Fruit fly (Drosophila melanogaster) whole organism, pupa: Measurements from ENCODE around the gene Usp1.

Experiments used
- CG10348 ChIP-seq: fragments of 200-800 bp; sonication (Bioruptor generic); IDR thresholded peaks from 2 replicates; pipeline ENCODE4 v1.3.6; 2022; ENCODE audit warnings: missing biosample characterization, missing genetic modification characterization
- CG12605 ChIP-seq: fragments of 200-800 bp; sonication (Bioruptor generic); IDR thresholded peaks from 2 replicates; pipeline ENCODE4 v1.3.6; 2022; ENCODE audit warnings: missing biosample characterization, missing genetic modification characterization
- CG13204 ChIP-seq: fragments of 200-800 bp; sonication (Bioruptor generic); optimal IDR thresholded peaks from 2 replicates; lab custom pipeline; 2018; ENCODE audit warnings: missing biosample characterization, mild to moderate bottlenecking, missing genetic modification characterization, moderate library complexity
- CG14655 ChIP-seq: fragments of 200-800 bp; sonication (Bioruptor generic); optimal IDR thresholded peaks from 3 replicates; lab custom pipeline; 2017; ENCODE audit warnings: mild to moderate bottlenecking, missing biosample characterization, missing genetic modification reagents, missing genetic modification characterization
- CG15710 ChIP-seq: fragments of 200-800 bp; sonication (Bioruptor generic); optimal IDR thresholded peaks from 2 replicates; lab custom pipeline; 2018; ENCODE audit warnings: missing biosample characterization, mild to moderate bottlenecking, missing genetic modification characterization, moderate library complexity
- CG17806 ChIP-seq: fragments of 200-800 bp; sonication (Bioruptor generic); optimal IDR thresholded peaks from 2 replicates; lab custom pipeline; 2018; ENCODE audit warnings: missing biosample characterization, mild to moderate bottlenecking, missing genetic modification characterization, moderate library complexity
- CG32121 ChIP-seq: fragments of 200-800 bp; sonication (Bioruptor generic); IDR thresholded peaks from 2 replicates; pipeline ENCODE4 v1.3.6; 2022; ENCODE audit warnings: missing biosample characterization, missing genetic modification characterization
- CG34367 ChIP-seq: fragments of 200-800 bp; sonication (Bioruptor generic); optimal IDR thresholded peaks from 2 replicates; lab custom pipeline; 2018; ENCODE audit warnings: missing biosample characterization, mild to moderate bottlenecking, missing genetic modification characterization
- CG4496 ChIP-seq: fragments of 200-800 bp; sonication (Bioruptor generic); IDR thresholded peaks from 3 replicates; pipeline ENCODE4 v1.3.6; 2022; ENCODE audit warnings: missing biosample characterization, missing genetic modification characterization
- CG8159 ChIP-seq: fragments of 200-800 bp; sonication (Bioruptor generic); optimal IDR thresholded peaks from 3 replicates; lab custom pipeline; 2018; ENCODE audit warnings: missing biosample characterization, mild to moderate bottlenecking, missing genetic modification characterization, moderate library complexity
- CG8301 ChIP-seq: fragments of 200-800 bp; sonication (Bioruptor generic); optimal IDR thresholded peaks from 2 replicates; lab custom pipeline; 2018; ENCODE audit warnings: missing biosample characterization, mild to moderate bottlenecking, missing genetic modification characterization
- CG9948 ChIP-seq: fragments of 200-800 bp; sonication (Bioruptor generic); optimal IDR thresholded peaks from 2 replicates; lab custom pipeline; 2018; ENCODE audit warnings: missing biosample characterization, mild to moderate bottlenecking, missing genetic modification characterization, moderate library complexity
- D1 ChIP-seq: fragments of 200-800 bp; sonication (Bioruptor generic); optimal IDR thresholded peaks from 2 replicates; lab custom pipeline; 2018; ENCODE audit warnings: missing biosample characterization, mild to moderate bottlenecking, missing genetic modification characterization, moderate library complexity
- EcR ChIP-seq: fragments of 200-800 bp; sonication (Bioruptor generic); optimal IDR thresholded peaks from 3 replicates; lab custom pipeline; 2019; ENCODE audit warnings: missing biosample characterization, missing genetic modification characterization, mild to moderate bottlenecking, moderate library complexity, missing genetic modification reagents
- Ets98B ChIP-seq: fragments of 200-800 bp; sonication (Bioruptor generic); IDR thresholded peaks from 2 replicates; pipeline ENCODE4 v1.3.6; 2022; ENCODE audit warnings: missing biosample characterization, missing genetic modification characterization
- Pif1A ChIP-seq: fragments of 200-800 bp; sonication (Bioruptor generic); optimal IDR thresholded peaks from 3 replicates; lab custom pipeline; 2016; ENCODE audit warnings: missing biosample characterization, missing genetic modification characterization
- Pif1B ChIP-seq: fragments of 200-800 bp; sonication (Bioruptor generic); optimal IDR thresholded peaks from 3 replicates; lab custom pipeline; 2016; ENCODE audit warnings: missing biosample characterization, missing genetic modification characterization
- Snoo ChIP-seq: fragments of 200-800 bp; sonication (Bioruptor generic); optimal IDR thresholded peaks from 3 replicates; lab custom pipeline; 2017; ENCODE audit warnings: missing biosample characterization, mild to moderate bottlenecking, missing genetic modification characterization, inconsistent platforms
- fd96Ca ChIP-seq: fragments of 200-800 bp; sonication (Bioruptor generic); IDR thresholded peaks from 3 replicates; pipeline ENCODE4 v1.3.6; 2022; ENCODE audit warnings: missing biosample characterization, missing genetic modification characterization
- gl ChIP-seq: fragments of 200-800 bp; sonication (Bioruptor generic); optimal IDR thresholded peaks from 2 replicates; lab custom pipeline; 2018; ENCODE audit warnings: missing biosample characterization, mild to moderate bottlenecking, missing genetic modification characterization
- rn ChIP-seq: fragments of 200-800 bp; sonication (Bioruptor generic); IDR thresholded peaks from 2 replicates; pipeline ENCODE4 v1.3.6; 2022; ENCODE audit warnings: missing biosample characterization, missing genetic modification characterization

The Usp1 gene

DNA sequence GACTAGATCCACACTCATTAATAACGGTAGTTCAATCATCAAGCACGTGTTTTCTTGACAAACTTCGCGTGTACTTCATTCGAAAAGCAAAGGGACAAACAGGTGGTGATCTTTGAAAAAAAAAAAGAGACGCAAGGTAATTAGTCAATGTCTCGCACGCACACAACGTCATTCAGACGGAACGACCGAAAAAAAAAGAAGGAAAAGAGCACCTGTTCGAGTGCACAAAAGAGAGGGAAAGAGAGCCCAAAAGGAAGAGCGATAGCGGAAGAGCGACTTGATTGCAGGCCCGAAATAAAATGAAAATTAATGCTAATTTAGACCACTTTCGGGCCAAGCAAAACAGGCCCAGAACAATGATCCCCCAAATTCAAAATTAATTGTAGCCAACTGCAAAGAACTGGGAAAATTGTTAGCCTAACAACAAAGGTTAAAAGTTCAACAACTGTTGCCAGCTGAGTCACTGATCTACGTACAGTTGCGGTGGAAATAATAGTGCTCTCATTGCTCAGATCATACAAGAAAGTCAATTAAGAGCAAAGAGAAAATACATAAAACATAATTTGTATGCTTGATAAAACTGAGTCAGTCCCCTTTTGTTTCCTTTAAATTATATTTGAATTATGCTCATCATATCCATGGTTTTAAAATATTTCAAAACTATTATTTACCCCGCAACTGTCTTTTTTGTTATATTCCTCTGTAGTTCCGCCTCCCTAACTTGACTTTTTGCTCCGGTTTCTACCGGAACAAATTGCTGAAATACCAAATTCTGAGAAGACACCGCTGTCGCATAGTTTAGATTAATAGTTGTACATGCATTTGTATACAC lies 13.1 kb upstream of the Usp1 start:
- TF ChIP-seq CG4496 (no peak), Pif1B (no peak), CG34367 (tag; lab: Kevin White, UChicago) (no peak), CG8301 (tag; lab: Kevin White, UChicago) (no peak), CG9948 (no peak), gl (no peak), D1 (no peak), EcR (no peak), CG8159 (tag; lab: Kevin White, UChicago) (no peak), Pif1A (GFP tag; lab: Kevin White, UChicago) (no peak), fd96Ca (GFP tag; lab: Robert Waterston, UW) (no peak), CG14655 (no peak), CG13204 (GFP tag; lab: Kevin White, UChicago) (no peak), Ets98B (GFP tag; lab: Robert Waterston, UW) (no peak), CG17806 (no peak), CG10348 (GFP tag; lab: Robert Waterston, UW) (no peak)

DNA sequence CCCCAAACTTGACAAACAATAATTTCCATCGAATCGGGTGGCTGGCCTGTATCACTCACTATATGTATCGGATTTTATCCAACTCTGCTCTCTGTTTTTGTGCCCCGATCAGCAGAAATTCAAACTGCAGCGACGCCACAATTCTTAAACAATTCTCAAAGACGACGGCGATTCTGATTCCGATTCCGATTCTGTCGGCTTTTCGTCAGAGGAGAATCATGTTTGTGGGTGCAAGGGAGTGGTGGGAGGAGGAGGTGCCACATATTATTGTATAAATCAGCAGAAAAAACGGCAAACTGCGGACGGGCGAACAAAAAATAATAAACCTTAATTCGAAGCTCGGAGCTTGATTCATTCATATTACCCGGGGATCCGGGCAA lies 12.5 kb upstream of the Usp1 start:
- TF ChIP-seq fd96Ca (GFP tag; lab: Robert Waterston, UW), result no peak
- no peak for TF ChIP-seq CG4496
- TF ChIP-seq CG17806, result no peak
- no peak for TF ChIP-seq rn (GFP tag; lab: Robert Waterston, UW)

DNA sequence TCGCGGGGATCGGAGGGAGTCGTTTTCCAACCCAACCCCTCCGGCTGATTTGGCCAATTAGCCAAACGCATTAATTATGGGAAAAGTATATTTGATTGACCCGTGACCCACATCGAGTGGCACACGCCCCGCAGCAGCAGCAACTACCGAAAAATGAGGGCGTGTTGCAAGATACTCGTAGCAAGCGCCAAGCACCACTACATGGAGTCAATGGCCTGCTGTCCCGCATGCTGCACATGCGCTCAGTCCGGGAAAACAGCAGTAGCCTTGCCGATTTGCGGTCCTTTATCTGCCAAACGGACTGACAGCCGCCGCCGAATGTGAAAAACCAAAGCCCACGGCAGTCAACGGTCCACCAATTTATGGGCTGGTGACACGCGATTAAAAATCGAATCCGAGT lies 11.7 kb upstream of the Usp1 start:
- no peak for TF ChIP-seq rn (GFP tag; lab: Robert Waterston, UW)
- peak; percentile 2 for TF ChIP-seq EcR

DNA sequence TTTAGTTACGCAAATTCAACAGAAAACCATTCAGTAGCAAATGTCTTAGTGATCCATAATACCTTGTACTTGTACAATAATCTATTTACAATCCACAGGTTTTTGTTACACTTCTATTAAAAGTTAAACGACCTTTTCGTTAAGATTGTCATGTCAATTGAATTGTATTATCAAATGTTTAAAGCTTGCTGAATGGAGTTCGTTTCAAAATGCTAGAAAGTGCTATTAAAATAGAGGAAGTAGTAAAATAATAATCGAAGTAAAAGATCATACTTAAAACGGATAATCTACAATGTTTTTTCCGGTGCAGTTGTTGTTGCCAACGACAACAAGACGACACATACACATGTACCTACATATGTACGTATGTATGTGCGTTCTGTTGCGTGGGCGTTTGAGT lies 11.0 kb upstream of the Usp1 start:
- no peak for TF ChIP-seq Snoo (tag; lab: Kevin White, UChicago)
- no peak for TF ChIP-seq CG12605
- no peak for TF ChIP-seq fd96Ca (GFP tag; lab: Robert Waterston, UW)
- no peak for TF ChIP-seq Ets98B (GFP tag; lab: Robert Waterston, UW)
- peak; percentile 3 for TF ChIP-seq CG8159 (tag; lab: Kevin White, UChicago)
- TF ChIP-seq CG8301 (tag; lab: Kevin White, UChicago), result peak; percentile 16
- no peak for TF ChIP-seq gl
- no peak for TF ChIP-seq CG15710 (tag; lab: Kevin White, UChicago)

DNA sequence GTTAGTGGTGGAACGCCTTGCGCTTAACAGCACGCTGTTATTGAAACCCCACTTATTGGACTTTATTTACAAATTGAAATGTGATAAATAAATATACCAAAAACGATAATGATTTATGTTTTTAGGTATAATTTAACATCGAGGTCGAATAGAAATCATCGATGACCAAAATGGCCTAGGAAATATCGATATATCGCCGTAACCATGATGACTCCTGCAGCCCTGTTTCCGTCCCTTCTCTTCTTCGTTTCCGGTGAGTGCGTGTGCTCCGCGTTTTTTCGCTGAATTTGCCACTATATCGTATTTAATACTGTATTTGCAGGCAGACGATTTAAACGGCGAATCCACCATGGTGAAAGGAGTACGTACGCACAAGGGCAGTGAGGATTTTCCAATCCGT lies 9.0 kb upstream of the Usp1 start, which contains the start of gene eEF1gamma:
Gene eEF1gamma (plus strand): TSS at position 225 of the 400 bp plus-strand sequence.
- TF ChIP-seq CG13204 (GFP tag; lab: Kevin White, UChicago) (no peak), D1 (no peak), CG8301 (tag; lab: Kevin White, UChicago) (peak; percentile 72), Ets98B (GFP tag; lab: Robert Waterston, UW) (peak; percentile 78), CG34367 (tag; lab: Kevin White, UChicago) (peak; percentile 88), Pif1A (GFP tag; lab: Kevin White, UChicago) (no peak), EcR (peak; percentile 15), CG9948 (peak; percentile 57), CG12605 (peak; percentile 78), Pif1B (peak; percentile 76), CG15710 (tag; lab: Kevin White, UChicago) (peak; percentile 82), CG17806 (peak; percentile 65), CG4496 (peak; percentile 93), rn (GFP tag; lab: Robert Waterston, UW) (peak; percentile 67; the same call in 1 of the 2 replicates), CG14655 (no peak), gl (peak; percentile 86), Snoo (tag; lab: Kevin White, UChicago) (peak; percentile 96), CG8159 (tag; lab: Kevin White, UChicago) (peak; percentile 76), fd96Ca (GFP tag; lab: Robert Waterston, UW) (peak; percentile 85), CG10348 (GFP tag; lab: Robert Waterston, UW) (no peak), CG32121 (GFP tag; lab: Robert Waterston, UW) (peak; percentile 86)
- TF ChIP-seq, all 21 proteins: peak for 16

DNA sequence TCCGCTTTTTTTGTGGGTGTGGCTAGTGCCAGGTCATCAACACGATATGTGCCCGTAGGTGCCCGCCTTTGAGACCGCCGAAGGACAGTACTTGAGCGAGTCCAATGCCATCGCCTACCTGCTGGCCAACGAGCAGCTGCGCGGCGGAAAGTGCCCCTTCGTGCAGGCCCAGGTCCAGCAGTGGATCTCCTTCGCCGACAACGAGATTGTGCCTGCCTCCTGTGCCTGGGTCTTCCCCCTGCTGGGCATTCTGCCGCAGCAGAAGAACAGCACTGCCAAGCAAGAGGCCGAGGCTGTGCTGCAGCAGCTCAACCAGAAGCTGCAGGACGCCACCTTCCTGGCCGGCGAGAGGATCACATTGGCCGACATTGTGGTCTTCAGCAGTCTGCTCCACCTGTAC lies 8.4 kb upstream of the Usp1 start:
- TF ChIP-seq CG14655 (no peak), rn (GFP tag; lab: Robert Waterston, UW) (no peak), CG13204 (GFP tag; lab: Kevin White, UChicago) (no peak), CG34367 (tag; lab: Kevin White, UChicago) (no peak), CG4496 (no peak), Pif1B (no peak), Snoo (tag; lab: Kevin White, UChicago) (no peak), CG8159 (tag; lab: Kevin White, UChicago) (no peak), EcR (no peak), CG9948 (no peak), CG10348 (GFP tag; lab: Robert Waterston, UW) (no peak), CG17806 (no peak), CG8301 (tag; lab: Kevin White, UChicago) (no peak)

DNA sequence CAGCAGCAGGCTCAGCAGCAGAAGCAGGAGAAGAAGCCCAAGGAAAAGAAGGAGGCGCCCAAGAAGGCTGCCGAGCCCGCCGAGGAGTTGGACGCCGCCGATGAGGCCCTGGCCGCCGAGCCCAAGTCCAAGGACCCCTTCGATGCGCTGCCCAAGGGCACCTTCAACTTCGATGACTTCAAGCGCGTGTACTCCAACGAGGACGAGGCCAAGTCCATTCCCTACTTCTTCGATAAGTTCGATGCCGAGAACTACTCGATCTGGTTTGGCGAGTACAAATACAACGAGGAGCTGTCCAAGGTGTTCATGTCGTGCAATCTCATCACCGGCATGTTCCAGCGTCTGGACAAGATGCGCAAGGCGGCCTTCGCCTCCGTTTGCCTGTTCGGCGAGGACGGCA lies 7.8 kb upstream of the Usp1 start:
- TF ChIP-seq gl (no peak), Pif1B (no peak), CG32121 (GFP tag; lab: Robert Waterston, UW) (no peak), CG15710 (tag; lab: Kevin White, UChicago) (no peak), EcR (no peak), Pif1A (GFP tag; lab: Kevin White, UChicago) (no peak), rn (GFP tag; lab: Robert Waterston, UW) (no peak), CG13204 (GFP tag; lab: Kevin White, UChicago) (no peak), fd96Ca (GFP tag; lab: Robert Waterston, UW) (no peak), CG4496 (no peak), CG10348 (GFP tag; lab: Robert Waterston, UW) (no peak), CG8159 (tag; lab: Kevin White, UChicago) (no peak), CG8301 (tag; lab: Kevin White, UChicago) (no peak), Snoo (tag; lab: Kevin White, UChicago) (no peak), Ets98B (GFP tag; lab: Robert Waterston, UW) (no peak)
